Fruit fly (Drosophila melanogaster) whole organism, embryonic: Measurements from ENCODE around the gene CG32984.
A peak's percentile ranks its signal among the peaks of the same experiment; 100 is the strongest.

Experiments
- Aef1 ChIP-seq: fragments of 200-800 bp; sonication (Bioruptor generic); IDR thresholded peaks from 3 replicates; pipeline ENCODE4 v1.3.6; 2022; ENCODE audit warnings: missing biosample characterization, missing genetic modification characterization
- Bgb ChIP-seq: fragments of 200-800 bp; sonication (Bioruptor generic); IDR thresholded peaks from 2 replicates; pipeline ENCODE4 v1.3.6; 2022; ENCODE audit warnings: missing biosample characterization, missing genetic modification characterization; ENCODE audit not compliant: partially characterized antibody
- CG1024 ChIP-seq: fragments of 200-800 bp; sonication (Bioruptor generic); IDR thresholded peaks from 2 replicates; pipeline ENCODE4 v1.3.6; 2022; ENCODE audit warnings: missing biosample characterization, missing genetic modification characterization
- CG10431 ChIP-seq: fragments of 200-800 bp; sonication (Bioruptor generic); optimal IDR thresholded peaks from 3 replicates; lab custom pipeline; 2018; ENCODE audit warnings: missing biosample characterization, mild to moderate bottlenecking, missing genetic modification characterization
- CG10565 ChIP-seq: fragments of 200-800 bp; sonication (Bioruptor generic); optimal IDR thresholded peaks from 3 replicates; lab custom pipeline; 2016; ENCODE audit warnings: missing biosample characterization, mild to moderate bottlenecking, missing genetic modification characterization
- CG11093 ChIP-seq: fragments of 200-800 bp; sonication (Bioruptor generic); IDR thresholded peaks from 3 replicates; pipeline ENCODE4 v1.3.6; 2022; ENCODE audit warnings: missing biosample characterization, missing genetic modification characterization
- CG11504 ChIP-seq: fragments of 200-800 bp; sonication (Bioruptor generic); optimal IDR thresholded peaks from 3 replicates; lab custom pipeline; 2019; ENCODE audit warnings: missing biosample characterization, mild to moderate bottlenecking, missing genetic modification characterization, moderate library complexity
- CG12769 ChIP-seq: fragments of 200-800 bp; sonication (Bioruptor generic); optimal IDR thresholded peaks from 2 replicates; lab custom pipeline; 2019; ENCODE audit warnings: missing biosample characterization, mild to moderate bottlenecking, missing genetic modification characterization, moderate library complexity
- CG15269 ChIP-seq: fragments of 200-800 bp; sonication (Bioruptor generic); optimal IDR thresholded peaks from 2 replicates; lab custom pipeline; 2018; ENCODE audit warnings: missing biosample characterization, mild to moderate bottlenecking, missing genetic modification characterization, moderate library complexity
- CG15696 ChIP-seq: fragments of 200-800 bp; sonication (Bioruptor generic); optimal IDR thresholded peaks from 2 replicates; lab custom pipeline; 2019; ENCODE audit warnings: missing biosample characterization, mild to moderate bottlenecking, missing genetic modification characterization, moderate library complexity
- CG17359 ChIP-seq: fragments of 200-800 bp; sonication (Bioruptor generic); optimal IDR thresholded peaks from 3 replicates; lab custom pipeline; 2018; ENCODE audit warnings: missing biosample characterization, mild to moderate bottlenecking, missing genetic modification characterization, moderate library complexity
- CG18476 ChIP-seq: fragments of 200-800 bp; sonication (Bioruptor generic); optimal IDR thresholded peaks from 2 replicates; lab custom pipeline; 2016; ENCODE audit warnings: missing biosample characterization, mild to moderate bottlenecking, missing genetic modification characterization
- CG3163 ChIP-seq: fragments of 200-800 bp; sonication (Bioruptor generic); optimal IDR thresholded peaks from 3 replicates; lab custom pipeline; 2016; ENCODE audit warnings: missing biosample characterization, missing genetic modification characterization
- CG4820 ChIP-seq: fragments of 200-800 bp; sonication (Bioruptor generic); optimal IDR thresholded peaks from 3 replicates; lab custom pipeline; 2016; ENCODE audit warnings: missing biosample characterization, missing genetic modification characterization
- CG7987 ChIP-seq: fragments of 200-800 bp; sonication (Bioruptor generic); optimal IDR thresholded peaks from 2 replicates; lab custom pipeline; 2018; ENCODE audit warnings: missing biosample characterization, mild to moderate bottlenecking, missing genetic modification characterization, moderate library complexity
- CG8281 ChIP-seq: fragments of 200-800 bp; sonication (Bioruptor generic); optimal IDR thresholded peaks from 2 replicates; lab custom pipeline; 2018; ENCODE audit warnings: missing biosample characterization, mild to moderate bottlenecking, missing genetic modification characterization, moderate library complexity
- CG8388 ChIP-seq: fragments of 200-800 bp; sonication (Bioruptor generic); optimal IDR thresholded peaks from 2 replicates; lab custom pipeline; 2019; ENCODE audit warnings: missing biosample characterization, mild to moderate bottlenecking, missing genetic modification characterization, moderate library complexity
- Drgx ChIP-seq: fragments of 200-800 bp; sonication (Bioruptor generic); IDR thresholded peaks from 2 replicates; pipeline ENCODE4 v1.3.6; 2022; ENCODE audit warnings: missing biosample characterization, missing genetic modification characterization
- E2f1 ChIP-seq: fragments of 200-800 bp; sonication (Bioruptor generic); IDR thresholded peaks from 2 replicates; pipeline ENCODE4 v1.3.6; 2022; ENCODE audit warnings: missing biosample characterization, missing genetic modification characterization
- Fer1 ChIP-seq: fragments of 200-800 bp; sonication (Bioruptor generic); optimal IDR thresholded peaks from 2 replicates; lab custom pipeline; 2017; ENCODE audit warnings: missing biosample characterization, mild to moderate bottlenecking, missing genetic modification characterization
- Gug ChIP-seq: fragments of 200-800 bp; sonication (Bioruptor generic); IDR thresholded peaks from 4 replicates; pipeline ENCODE4 v1.3.6; 2022; ENCODE audit warnings: missing biosample characterization, missing genetic modification characterization
- HHEX ChIP-seq: fragments of 200-800 bp; sonication (Bioruptor generic); optimal IDR thresholded peaks from 3 replicates; lab custom pipeline; 2017; ENCODE audit warnings: missing biosample characterization, mild to moderate bottlenecking, missing genetic modification characterization, missing genetic modification reagents
- Hmr ChIP-seq: fragments of 200-800 bp; sonication (Bioruptor generic); optimal IDR thresholded peaks from 3 replicates; lab custom pipeline; 2017; ENCODE audit warnings: mild to moderate bottlenecking, missing biosample characterization, missing genetic modification reagents, missing genetic modification characterization
- Ravus ChIP-seq: fragments of 200-800 bp; sonication (Bioruptor generic); IDR thresholded peaks from 2 replicates; pipeline ENCODE4 v1.3.6; 2022; ENCODE audit warnings: missing biosample characterization, missing genetic modification characterization
- Side ChIP-seq: fragments of 200-800 bp; sonication (Bioruptor generic); optimal IDR thresholded peaks from 2 replicates; lab custom pipeline; 2016; ENCODE audit warnings: missing biosample characterization, missing genetic modification characterization
- Sry-δ ChIP-seq: fragments of 200-800 bp; sonication (Bioruptor generic); optimal IDR thresholded peaks from 2 replicates; lab custom pipeline; 2016; ENCODE audit warnings: missing biosample characterization, missing genetic modification characterization
- Stat92E ChIP-seq, 3 experiments: fragments of >200 bp in 2 of 3; fragments of 200-800 bp in 1 of 3; sonication (Bioruptor generic) in 1 of 3; optimal IDR thresholded peaks; 2 replicates each; lab custom pipeline; 2017 to 2019; ENCODE audit warnings: missing biosample characterization in 3 of 3, missing genetic modification characterization in 3 of 3, mild to moderate bottlenecking in 1 of 3, moderate library complexity in 1 of 3
- al ChIP-seq: fragments of 200-800 bp; sonication (Bioruptor generic); IDR thresholded peaks from 2 replicates; pipeline ENCODE4 v1.3.6; 2022; ENCODE audit warnings: missing biosample characterization, missing genetic modification characterization
- bsh ChIP-seq, 2 experiments: fragments of 200-800 bp; sonication (Bioruptor generic); optimal IDR thresholded peaks; 2 replicates each; lab custom pipeline; 2017 to 2018; ENCODE audit warnings: mild to moderate bottlenecking in 2 of 2, missing biosample characterization in 2 of 2, missing genetic modification characterization in 2 of 2, moderate library complexity in 1 of 2
- cato ChIP-seq: fragments of 200-800 bp; sonication (Bioruptor generic); optimal IDR thresholded peaks from 2 replicates; lab custom pipeline; 2016; ENCODE audit warnings: missing biosample characterization, missing genetic modification characterization, borderline replicate concordance
- ci ChIP-seq: fragments of 200-800 bp; sonication (Bioruptor generic); IDR thresholded peaks from 3 replicates; pipeline ENCODE4 v1.3.6; 2022; ENCODE audit warnings: missing biosample characterization, missing genetic modification characterization
- corto ChIP-seq: fragments of 200-800 bp; sonication (Bioruptor generic); optimal IDR thresholded peaks from 2 replicates; lab custom pipeline; 2016; ENCODE audit warnings: missing biosample characterization, mild to moderate bottlenecking, missing genetic modification characterization, moderate library complexity
- crol ChIP-seq: fragments of 200-800 bp; sonication (Bioruptor generic); IDR thresholded peaks from 2 replicates; pipeline ENCODE4 v1.3.6; 2022; ENCODE audit warnings: missing biosample characterization, missing genetic modification characterization
- dmrt11E ChIP-seq: fragments of 200-800 bp; sonication (Bioruptor generic); optimal IDR thresholded peaks from 3 replicates; lab custom pipeline; 2018; ENCODE audit warnings: missing biosample characterization, mild to moderate bottlenecking, missing genetic modification characterization, moderate library complexity
- gsb-n ChIP-seq: fragments of 200-800 bp; sonication (Bioruptor generic); optimal IDR thresholded peaks from 3 replicates; lab custom pipeline; 2018; ENCODE audit warnings: missing biosample characterization, mild to moderate bottlenecking, missing genetic modification characterization
- lbe ChIP-seq: fragments of 200-800 bp; sonication (Bioruptor generic); optimal IDR thresholded peaks from 2 replicates; lab custom pipeline; 2016; ENCODE audit warnings: missing biosample characterization, mild to moderate bottlenecking, missing genetic modification characterization
- nom ChIP-seq: fragments of 200-800 bp; sonication (Bioruptor generic); optimal IDR thresholded peaks from 2 replicates; lab custom pipeline; 2017; ENCODE audit warnings: missing biosample characterization, missing genetic modification characterization, mild to moderate bottlenecking, moderate library complexity, missing genetic modification reagents
- prd ChIP-seq, 3 experiments: fragments of >200 bp in 2 of 3; fragments of 200-800 bp in 1 of 3; sonication (Bioruptor generic) in 1 of 3; optimal IDR thresholded peaks in 2 of 3; IDR thresholded peaks in 1 of 3; 2 replicates in 2 of 3; 3 replicates in 1 of 3; pipeline versions ENCODE4 v1.3.6 to Lab custom; 2017 to 2022; ENCODE audit warnings: missing biosample characterization in 1 of 3, missing genetic modification characterization in 1 of 3
- ranshi ChIP-seq: fragments of 200-800 bp; sonication (Bioruptor generic); IDR thresholded peaks from 2 replicates; pipeline ENCODE4 v1.3.6; 2022; ENCODE audit warnings: missing biosample characterization, missing genetic modification characterization
- sens ChIP-seq: fragments of 200-800 bp; sonication (Bioruptor generic); peaks from one replicate; lab custom pipeline; 2016; ENCODE audit warnings: missing biosample characterization, missing genetic modification characterization
- ssp ChIP-seq: fragments of 200-800 bp; sonication (Bioruptor generic); IDR thresholded peaks from 2 replicates; pipeline ENCODE4 v1.3.6; 2022; ENCODE audit warnings: missing biosample characterization, missing genetic modification characterization
- tgo ChIP-seq: fragments of 200-800 bp; sonication (Bioruptor generic); IDR thresholded peaks from 3 replicates; pipeline ENCODE4 v1.3.6; 2022; ENCODE audit warnings: missing biosample characterization, missing genetic modification characterization
- tin ChIP-seq: fragments of 200-800 bp; sonication (Bioruptor generic); optimal IDR thresholded peaks from 3 replicates; lab custom pipeline; 2016; ENCODE audit warnings: missing biosample characterization, missing genetic modification characterization
- vvl ChIP-seq: fragments of 200-800 bp; sonication (Bioruptor generic); IDR thresholded peaks from 2 replicates; pipeline ENCODE4 v1.3.6; 2022; ENCODE audit warnings: missing biosample characterization, missing genetic modification characterization
- wdn ChIP-seq: fragments of 200-800 bp; sonication (Bioruptor generic); IDR thresholded peaks from 2 replicates; pipeline ENCODE4 v1.3.6; 2022; ENCODE audit warnings: missing biosample characterization, missing genetic modification characterization
- wek ChIP-seq: fragments of 200-800 bp; sonication (Bioruptor generic); optimal IDR thresholded peaks from 3 replicates; lab custom pipeline; 2018; ENCODE audit warnings: missing biosample characterization, mild to moderate bottlenecking, missing genetic modification characterization, moderate library complexity

The CG32984 gene

dm6 chr2L:8964657-8965056 is at the start of gene CG32984:
TSS of gene CG32984 (plus strand) at chr2L:8964957.
- no peak for TF ChIP-seq Bgb (GFP tag; lab: Robert Waterston, UW)
- TF ChIP-seq CG11504 (tag; lab: Kevin White, UChicago) = no peak
- TF ChIP-seq, all 482 proteins: peak for 0

- TF ChIP-seq Sry-δ (GFP tag; lab: Kevin White, UChicago) (no peak), ci (no peak), crol (GFP tag; lab: Robert Waterston, UW) (peak; percentile 54; the same call in 1 of the 2 replicates), E2f1 (GFP tag; lab: Robert Waterston, UW) (no peak), Side (GFP tag; lab: Kevin White, UChicago) (no peak), CG12769 (tag; lab: Kevin White, UChicago) (peak; percentile 4), Gug (GFP tag; lab: Robert Waterston, UW) (no peak)
These were observed 49.0 kb upstream of the CG32984 start for dm6 chr2L:8915709-8916108.

dm6 chr2L:8919638-8920037 is 45.1 kb upstream of the CG32984 start:
- TF ChIP-seq ranshi (no peak), CG15696 (tag; lab: Kevin White, UChicago) (no peak), ssp (no peak), Hmr (no peak), HHEX (GFP tag; lab: Kevin White, UChicago) (no peak), wdn (GFP tag; lab: Robert Waterston, UW) (no peak), bsh (GFP tag; optimal IDR thresholded peaks at IDR 0.05; lab: Kevin White, UChicago) (peak in 1 of 2 experiments; percentile 29), vvl (GFP tag; lab: Robert Waterston, UW) (no peak), CG10431 (no peak), nom (peak; percentile 7), cato (GFP tag; lab: Kevin White, UChicago) (no peak), CG15269 (no peak), tin (GFP tag; lab: Kevin White, UChicago) (no peak), CG1024 (GFP tag; lab: Robert Waterston, UW) (no peak), sens (GFP tag; lab: Kevin White, UChicago) (peak; percentile 21), Drgx (GFP tag; lab: Robert Waterston, UW) (peak; percentile 44; the same call in 1 of the 2 replicates), Stat92E (GFP tag; optimal IDR thresholded peaks at IDR 0.05; lab: Kevin White, UChicago) (no peak), wek (GFP tag; lab: Kevin White, UChicago) (no peak)

- no peak for TF ChIP-seq CG18476 (GFP tag; lab: Kevin White, UChicago)
- TF ChIP-seq CG11093 (GFP tag; lab: Robert Waterston, UW) = no peak
- TF ChIP-seq Aef1 = no peak
- 0 out of 3 replicates have a peak, but pooled peaks have one; percentile 31 for TF ChIP-seq tgo (GFP tag; lab: Robert Waterston, UW)
- no peak for TF ChIP-seq Ravus (GFP tag; lab: Robert Waterston, UW)
- TF ChIP-seq ranshi = 0 out of 2 replicates have a peak, but pooled peaks have one; percentile 9
- TF ChIP-seq CG7987 (GFP tag; lab: Kevin White, UChicago) = no peak
- TF ChIP-seq CG4820 (GFP tag; lab: Kevin White, UChicago) = peak; percentile 20
- TF ChIP-seq prd (optimal IDR thresholded peaks at IDR 0.05; lab: Kevin White, UChicago) = no peak
- peak; percentile 24; the same call in 1 of the 3 replicates for TF ChIP-seq prd (GFP tag; IDR thresholded peaks at IDR 0.05; lab: Robert Waterston, UW)
- TF ChIP-seq CG8281 (tag; lab: Kevin White, UChicago) = no peak
- TF ChIP-seq Fer1 (GFP tag; lab: Kevin White, UChicago) = no peak
- TF ChIP-seq CG17359 (tag; lab: Kevin White, UChicago) = peak; percentile 51
- TF ChIP-seq CG10565 = no peak
- peak; percentile 6 for TF ChIP-seq gsb-n (tag; lab: Kevin White, UChicago)
- TF ChIP-seq CG3163 (GFP tag; lab: Kevin White, UChicago) = no peak
- peak; percentile 32 for TF ChIP-seq CG8388 (GFP tag; lab: Kevin White, UChicago)
- TF ChIP-seq lbe = peak; percentile 79
- no peak for TF ChIP-seq al (GFP tag; lab: Robert Waterston, UW)
- peak; percentile 74 for TF ChIP-seq corto
- TF ChIP-seq dmrt11E = peak; percentile 9
These were observed 44.5 kb upstream of the CG32984 start for dm6 chr2L:8920294-8920693.
